Fruit fly (Drosophila melanogaster): Measurements from ENCODE around the gene CG43391.

DNA sequence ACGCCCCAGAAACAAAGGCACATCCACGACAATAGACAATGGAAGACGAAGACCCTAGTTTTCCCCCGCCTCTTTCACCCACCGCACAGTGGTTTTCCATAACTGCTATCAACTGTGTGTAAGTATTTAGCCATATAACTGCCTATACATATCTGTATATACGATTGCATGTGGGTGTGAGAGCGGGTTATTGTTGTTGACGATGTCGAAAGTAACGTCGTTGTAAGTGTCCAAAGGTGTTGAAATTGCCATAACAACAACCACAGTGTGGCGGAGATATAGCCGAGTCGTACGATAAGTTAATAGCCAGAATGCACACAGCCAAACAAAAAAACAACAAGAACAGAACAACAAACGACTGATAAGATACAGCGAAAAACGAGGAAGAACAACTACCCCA, 49.5 kb downstream of the CG43391 start:
- TF ChIP-seq CG32121 (GFP tag; IDR thresholded peaks at IDR 0.05) (no peak), CG14655 (GFP tag; optimal IDR thresholded peaks at IDR 0.05) (no peak), Ets98B (GFP tag; IDR thresholded peaks at IDR 0.05) (0 out of 2 replicates have a peak, but pooled peaks have one; percentile 8), CG15710 (tag; optimal IDR thresholded peaks at IDR 0.05) (no peak), fd96Ca (GFP tag; IDR thresholded peaks at IDR 0.05) (peak; percentile 28; the same call in 1 of the 3 replicates), Pif1A (GFP tag; optimal IDR thresholded peaks at IDR 0.05) (no peak), CG13204 (GFP tag; optimal IDR thresholded peaks at IDR 0.05) (no peak), EcR (GFP tag; optimal IDR thresholded peaks at IDR 0.05) (no peak), CG17806 (tag; optimal IDR thresholded peaks at IDR 0.05) (no peak), CG4496 (GFP tag; IDR thresholded peaks at IDR 0.05) (peak; percentile 48; the same call in 2 of the 3 replicates), CG34367 (tag; optimal IDR thresholded peaks at IDR 0.05) (no peak), rn (GFP tag; IDR thresholded peaks at IDR 0.05) (no peak), CG8301 (tag; optimal IDR thresholded peaks at IDR 0.05) (no peak), CG8159 (tag; optimal IDR thresholded peaks at IDR 0.05) (peak; percentile 11)

Data from whole organism, pupa.